Fruit fly (Drosophila melanogaster): ENCODE measurements around the gene CG16711.

DNA sequence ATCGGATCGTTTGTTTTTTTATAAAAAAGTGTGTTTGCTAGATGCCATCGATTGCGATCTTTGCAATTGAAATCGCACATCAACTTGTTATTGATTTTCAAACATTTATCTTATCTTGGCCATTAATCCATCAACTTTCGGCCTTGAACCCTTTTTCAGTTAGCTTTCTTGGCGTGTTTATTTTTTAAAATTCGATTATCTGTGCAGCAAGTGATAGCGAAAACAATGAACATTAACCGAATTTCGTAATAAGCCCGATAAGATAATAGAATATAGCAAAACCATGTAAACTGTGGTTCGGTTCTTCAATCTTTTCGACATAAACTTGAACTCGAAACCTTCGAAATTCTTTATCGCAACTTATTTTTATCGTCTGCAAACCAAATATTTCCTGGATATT is 29.8 kb upstream of the CG16711 start:
- no peak for TF ChIP-seq sv (GFP tag; optimal IDR thresholded peaks at IDR 0.05)
- no peak for TF ChIP-seq dmrt93B (GFP tag; optimal IDR thresholded peaks at IDR 0.05)
- TF ChIP-seq psq (GFP tag; optimal IDR thresholded peaks at IDR 0.05), result no peak
- TF ChIP-seq Jra (GFP tag; optimal IDR thresholded peaks at IDR 0.05), result no peak
- TF ChIP-seq br (GFP tag; optimal IDR thresholded peaks at IDR 0.05), result no peak
- no peak for TF ChIP-seq CG32264 (GFP tag; optimal IDR thresholded peaks at IDR 0.05)
- TF ChIP-seq OdsH (GFP tag; optimal IDR thresholded peaks at IDR 0.05), result no peak
- no peak for TF ChIP-seq Myc (optimal IDR thresholded peaks at IDR 0.05)
